Worm (Caenorhabditis elegans) whole organism, late embryonic: ENCODE results near the gene rps-21.

ENCODE experiments used
- ceh-22 ChIP-seq: sonication (generic microtip); optimal IDR thresholded peaks from 2 replicates; lab custom pipeline; 2017; ENCODE audit warnings: missing biosample characterization, missing genetic modification characterization
- ceh-45 ChIP-seq: fragments of 200-800 bp; sonication (Bioruptor generic); IDR thresholded peaks from 2 replicates; pipeline ENCODE4 v1.3.6; 2022; ENCODE audit warnings: missing genetic modification reagents, missing genetic modification characterization, missing compliant biosample characterization
- ceh-9 ChIP-seq: sonication (generic microtip); optimal IDR thresholded peaks from 2 replicates; lab custom pipeline; 2016; ENCODE audit warnings: mild to moderate bottlenecking, missing genetic modification characterization, inconsistent platforms, missing compliant biosample characterization
- ets-4 ChIP-seq: sonication (generic microtip); optimal IDR thresholded peaks from 2 replicates; lab custom pipeline; 2016; ENCODE audit warnings: missing genetic modification characterization, missing compliant biosample characterization
- pha-4 ChIP-seq: fragments of 150-350 bp; optimal IDR thresholded peaks from 2 replicates; lab custom pipeline; 2018; ENCODE audit warnings: missing biosample characterization, missing genetic modification reagents, missing genetic modification characterization
- ttx-3 ChIP-seq: sonication (generic microtip); optimal IDR thresholded peaks from 2 replicates; lab custom pipeline; 2016; ENCODE audit warnings: missing genetic modification reagents, missing genetic modification characterization, missing compliant biosample characterization
- unc-42 ChIP-seq: sonication (generic microtip); optimal IDR thresholded peaks from 2 replicates; lab custom pipeline; 2016; ENCODE audit warnings: missing genotype, missing genetic modification characterization, missing compliant biosample characterization

- TF ChIP-seq ets-4 (no peak), ceh-9 (tag; lab: Kevin White, UChicago) (no peak), ttx-3 (tag; lab: Kevin White, UChicago) (no peak), pha-4 (tag; lab: Kevin White, UChicago) (no peak), unc-42 (tag; lab: Kevin White, UChicago) (no peak), ceh-22 (tag; lab: Kevin White, UChicago) (no peak), ceh-45 (GFP tag; lab: Robert Waterston, UW) (no peak)
These were observed 28.4 kb downstream of the rps-21 start, which contains the start of gene rnp-7 for ce11 chrIII:7161055-7161454.
